Fruit fly (Drosophila melanogaster) whole organism, adult: ENCODE results near the gene Tmhs.

Experiments used
- CG11617 ChIP-seq: fragments of 200-800 bp; sonication (Bioruptor generic); optimal IDR thresholded peaks from 2 replicates; lab custom pipeline; 2017; ENCODE audit warnings: mild to moderate bottlenecking, missing biosample characterization, missing genetic modification reagents, missing genetic modification characterization
- CG12768 ChIP-seq: fragments of 200-800 bp; sonication (Bioruptor generic); optimal IDR thresholded peaks from 2 replicates; lab custom pipeline; 2017; ENCODE audit warnings: missing biosample characterization, missing genetic modification characterization, mild to moderate bottlenecking, moderate library complexity, missing genetic modification reagents
- CG14711 ChIP-seq: fragments of 200-800 bp; sonication (Bioruptor generic); optimal IDR thresholded peaks from 2 replicates; lab custom pipeline; 2018; ENCODE audit warnings: missing biosample characterization, mild to moderate bottlenecking, missing genetic modification characterization, moderate library complexity
- CG1620 ChIP-seq: fragments of 200-800 bp; sonication (Bioruptor generic); optimal IDR thresholded peaks from 2 replicates; lab custom pipeline; 2016; ENCODE audit warnings: missing biosample characterization, missing genetic modification characterization
- CG33017 ChIP-seq: fragments of 200-800 bp; sonication (Bioruptor generic); optimal IDR thresholded peaks from 2 replicates; lab custom pipeline; 2018; ENCODE audit warnings: missing biosample characterization, mild to moderate bottlenecking, missing genetic modification characterization, moderate library complexity
- CG5204 ChIP-seq: fragments of 200-800 bp; sonication (Bioruptor generic); optimal IDR thresholded peaks from 2 replicates; lab custom pipeline; 2016; ENCODE audit warnings: missing biosample characterization, missing genetic modification characterization
- CG7045 ChIP-seq: fragments of 200-800 bp; sonication (Bioruptor generic); optimal IDR thresholded peaks from 2 replicates; lab custom pipeline; 2017; ENCODE audit warnings: missing biosample characterization, mild to moderate bottlenecking, missing genetic modification characterization
- CG7101 ChIP-seq: fragments of 200-800 bp; sonication (Bioruptor generic); optimal IDR thresholded peaks from 2 replicates; lab custom pipeline; 2018; ENCODE audit warnings: missing biosample characterization, mild to moderate bottlenecking, missing genetic modification characterization, moderate library complexity
- Clk ChIP-seq: fragments of 200-800 bp; sonication (Bioruptor generic); optimal IDR thresholded peaks from 2 replicates; lab custom pipeline; 2017; ENCODE audit warnings: missing biosample characterization, missing genetic modification characterization
- Crg-1 ChIP-seq: fragments of 200-800 bp; sonication (Bioruptor generic); optimal IDR thresholded peaks from 2 replicates; lab custom pipeline; 2016; ENCODE audit warnings: missing biosample characterization, missing genetic modification characterization
- Hr96 ChIP-seq: fragments of 200-800 bp; sonication (Bioruptor generic); optimal IDR thresholded peaks from 2 replicates; lab custom pipeline; 2016; ENCODE audit warnings: missing biosample characterization, missing genetic modification characterization
- Mnt ChIP-seq: fragments of 200-800 bp; sonication (Bioruptor generic); optimal IDR thresholded peaks from 2 replicates; lab custom pipeline; 2016; ENCODE audit warnings: missing biosample characterization, mild to moderate bottlenecking, missing genetic modification characterization
- bab1 ChIP-seq: fragments of 200-800 bp; sonication (Bioruptor generic); optimal IDR thresholded peaks from 3 replicates; lab custom pipeline; 2019; ENCODE audit warnings: missing biosample characterization, mild to moderate bottlenecking, missing genetic modification characterization, moderate library complexity
- cic ChIP-seq: fragments of 200-800 bp; sonication (Bioruptor generic); optimal IDR thresholded peaks from 2 replicates; lab custom pipeline; 2017; ENCODE audit warnings: missing biosample characterization, mild to moderate bottlenecking, missing genetic modification characterization, moderate library complexity
- cnc ChIP-seq, 2 experiments: fragments of >200 bp; optimal IDR thresholded peaks; 2 replicates each; lab custom pipeline; 2017
- kay ChIP-seq: fragments of 200-800 bp; sonication (Bioruptor generic); peaks from one replicate; lab custom pipeline; 2016; ENCODE audit warnings: missing biosample characterization, missing genetic modification characterization, borderline replicate concordance
- ovo ChIP-seq: fragments of 200-800 bp; sonication (Bioruptor generic); optimal IDR thresholded peaks from 2 replicates; lab custom pipeline; 2016; ENCODE audit warnings: missing biosample characterization, missing genetic modification characterization
- pad ChIP-seq: fragments of 200-800 bp; sonication (Bioruptor generic); optimal IDR thresholded peaks from 3 replicates; lab custom pipeline; 2017; ENCODE audit warnings: missing biosample characterization, missing genetic modification characterization, mild to moderate bottlenecking, moderate library complexity, missing genetic modification reagents
- tj ChIP-seq: fragments of 200-800 bp; sonication (Bioruptor generic); optimal IDR thresholded peaks from 3 replicates; lab custom pipeline; 2017; ENCODE audit warnings: missing biosample characterization, mild to moderate bottlenecking, missing genetic modification characterization, moderate library complexity
- toe ChIP-seq: fragments of 200-800 bp; sonication (Bioruptor generic); optimal IDR thresholded peaks from 2 replicates; lab custom pipeline; 2016; ENCODE audit warnings: missing biosample characterization, missing genetic modification characterization

Gene Tmhs

dm6 chr3L:1885436-1885835 is at the start of gene Tmhs:
Gene Tmhs, plus strand, starts transcription at chr3L:1885657.
- TF ChIP-seq tj (GFP tag; lab: Kevin White, UChicago): peak; percentile 57
- TF ChIP-seq CG7045 (GFP tag; lab: Kevin White, UChicago): no peak

- TF ChIP-seq bab1 (GFP tag; lab: Kevin White, UChicago) (no peak), CG14711 (tag; lab: Kevin White, UChicago) (no peak), Clk (GFP tag; lab: Kevin White, UChicago) (no peak)
Measured at dm6 chr3L:1841984-1842383, 43.5 kb upstream of the Tmhs start, which contains the start of gene Cpr62Bc. Gene Cpr62Bc, minus strand, starts transcription at chr3L:1842084.

DNA sequence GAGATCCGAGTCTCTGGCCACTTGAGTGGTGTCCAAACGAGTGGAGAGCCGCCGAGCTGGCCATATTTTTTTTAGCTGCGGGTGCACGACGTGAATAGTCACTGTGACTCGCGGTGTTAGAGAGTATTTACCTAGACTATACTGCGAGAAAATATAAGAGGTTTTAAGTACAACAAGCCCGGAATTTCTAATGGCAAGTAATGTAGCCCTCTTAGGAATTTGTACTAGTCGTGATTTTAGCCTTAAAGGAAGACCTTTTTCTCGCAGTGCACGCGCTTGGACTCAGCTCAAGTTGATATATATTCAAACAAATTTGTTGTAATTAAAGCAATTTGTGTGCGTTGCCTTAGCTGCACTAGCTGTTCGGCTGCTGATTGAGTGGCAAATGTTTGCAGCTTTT is 40.9 kb upstream of the Tmhs start:
- no peak for TF ChIP-seq pad
- no peak for TF ChIP-seq CG1620
- TF ChIP-seq CG7101: no peak
- TF ChIP-seq CG7045 (GFP tag; lab: Kevin White, UChicago): no peak
- no peak for TF ChIP-seq CG33017 (tag; lab: Kevin White, UChicago)
- no peak for TF ChIP-seq CG14711 (tag; lab: Kevin White, UChicago)
- TF ChIP-seq bab1 (GFP tag; lab: Kevin White, UChicago): no peak

DNA sequence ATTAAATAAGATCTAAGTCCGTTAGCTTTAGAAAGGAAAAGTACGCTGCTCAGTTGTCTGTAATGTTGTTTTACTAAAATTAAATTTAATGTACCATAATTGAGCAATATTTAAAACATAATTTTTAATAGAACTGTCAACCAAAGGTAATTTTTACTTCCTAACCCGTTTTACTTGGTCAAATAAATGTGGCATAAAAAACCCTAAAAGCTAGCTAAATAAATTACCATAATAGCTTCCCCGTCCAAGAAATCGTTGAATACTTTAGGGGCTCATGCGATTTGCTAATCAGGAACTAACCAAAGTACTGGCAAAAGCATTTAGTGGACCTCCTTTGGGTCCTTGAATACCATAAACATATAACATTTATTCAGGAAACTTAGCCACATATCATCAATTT is 35.0 kb upstream of the Tmhs start:
- TF ChIP-seq kay (peak; percentile 5), CG12768 (no peak)

dm6 chr3L:1853277-1853676 is 32.2 kb upstream of the Tmhs start:
- TF ChIP-seq CG5204 (GFP tag; lab: Kevin White, UChicago) (no peak), kay (no peak)

DNA sequence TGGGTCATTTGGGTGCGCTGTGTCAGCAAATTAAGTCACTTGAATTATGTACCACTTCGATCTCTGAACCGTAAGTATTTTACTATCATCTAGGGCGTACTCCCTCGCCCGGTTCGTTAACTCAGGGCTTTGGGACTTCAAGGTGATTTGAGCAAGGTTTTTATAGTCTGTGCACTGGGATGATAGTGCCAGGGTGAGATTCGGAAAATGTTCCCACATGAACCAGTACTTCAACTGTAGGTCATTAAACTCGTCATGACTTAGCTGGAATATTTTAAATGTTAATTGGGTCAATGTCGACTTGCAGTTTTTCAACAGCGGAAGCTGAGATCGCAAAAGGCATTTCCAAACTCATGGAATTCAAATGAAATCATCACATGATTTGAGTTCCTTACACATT is 30.0 kb upstream of the Tmhs start, which contains the start of gene CNMa:
CNMa (minus strand) TSS at position 101 of the 400 bp plus-strand sequence.
- TF ChIP-seq CG12768 (no peak), pad (no peak), tj (GFP tag; lab: Kevin White, UChicago) (no peak), Clk (GFP tag; lab: Kevin White, UChicago) (no peak), CG14711 (tag; lab: Kevin White, UChicago) (no peak), CG11617 (GFP tag; lab: Kevin White, UChicago) (no peak), cnc (optimal IDR thresholded peaks at IDR 0.05; lab: Kevin White, UChicago) (no peak)

DNA sequence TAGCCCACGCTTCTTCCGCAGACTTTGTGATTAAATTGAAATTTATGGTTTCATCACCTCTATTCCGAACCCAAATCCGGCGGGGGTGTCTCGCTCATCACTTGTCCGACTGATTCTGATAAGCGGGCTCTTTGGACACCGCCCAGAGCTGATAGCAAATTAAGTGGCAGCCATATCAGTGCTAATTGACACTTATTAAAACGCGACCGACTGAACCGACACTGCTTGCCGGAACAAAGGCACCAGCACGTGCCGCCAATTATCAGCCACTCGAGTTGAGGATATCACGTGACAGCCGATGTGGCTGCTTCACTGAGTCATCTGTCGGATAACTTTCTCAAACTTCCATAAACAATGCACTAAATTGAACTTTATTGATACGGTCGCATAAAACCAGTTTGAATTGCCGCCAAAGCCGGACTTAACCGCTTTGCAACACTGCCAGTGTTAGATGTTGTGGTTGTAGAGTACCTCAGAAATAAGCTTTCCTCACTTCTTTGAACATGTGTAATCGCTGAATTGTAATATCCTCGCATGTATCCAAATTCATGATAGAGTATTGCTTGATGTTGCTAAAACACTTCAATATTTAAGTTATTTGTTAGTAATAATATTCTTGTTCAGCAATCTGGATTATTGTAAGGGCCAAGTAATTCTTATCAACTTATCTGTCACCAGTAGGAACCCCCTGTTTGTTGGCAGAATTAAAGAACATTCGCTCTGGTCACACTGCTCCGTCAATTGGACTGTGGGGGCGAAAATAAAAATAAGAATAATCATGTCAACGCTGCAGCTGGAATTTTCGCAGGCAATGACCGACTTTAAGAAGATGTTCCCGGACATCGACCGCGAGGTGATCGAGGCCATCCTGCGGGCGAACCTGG is 28.7 kb upstream of the Tmhs start, which contains the start of gene CG12024:
CG12024 (plus strand) TSS at position 699 of the 884 bp plus-strand sequence.
- TF ChIP-seq toe (GFP tag; lab: Kevin White, UChicago) (peak; percentile 78), tj (GFP tag; lab: Kevin White, UChicago) (peak; percentile 52), CG12768 (peak; percentile 79), CG1620 (peak; percentile 81), pad (peak; percentile 67), ovo (peak; percentile 49), CG7045 (GFP tag; lab: Kevin White, UChicago) (peak; percentile 63), Crg-1 (GFP tag; lab: Kevin White, UChicago) (peak; percentile 90), CG7101 (peak; percentile 73), cic (GFP tag; lab: Kevin White, UChicago) (peak; percentile 37), CG5204 (GFP tag; lab: Kevin White, UChicago) (peak; percentile 85), Mnt (GFP tag; lab: Kevin White, UChicago) (peak; percentile 64), cnc (optimal IDR thresholded peaks at IDR 0.05; lab: Kevin White, UChicago) (no peak), CG14711 (tag; lab: Kevin White, UChicago) (peak; percentile 75), Hr96 (GFP tag; lab: Kevin White, UChicago) (peak; percentile 81), Clk (GFP tag; lab: Kevin White, UChicago) (peak; percentile 68), bab1 (GFP tag; lab: Kevin White, UChicago) (peak; percentile 76), CG33017 (tag; lab: Kevin White, UChicago) (peak; percentile 25), CG11617 (GFP tag; lab: Kevin White, UChicago) (peak; percentile 66), kay (peak; percentile 79)

DNA sequence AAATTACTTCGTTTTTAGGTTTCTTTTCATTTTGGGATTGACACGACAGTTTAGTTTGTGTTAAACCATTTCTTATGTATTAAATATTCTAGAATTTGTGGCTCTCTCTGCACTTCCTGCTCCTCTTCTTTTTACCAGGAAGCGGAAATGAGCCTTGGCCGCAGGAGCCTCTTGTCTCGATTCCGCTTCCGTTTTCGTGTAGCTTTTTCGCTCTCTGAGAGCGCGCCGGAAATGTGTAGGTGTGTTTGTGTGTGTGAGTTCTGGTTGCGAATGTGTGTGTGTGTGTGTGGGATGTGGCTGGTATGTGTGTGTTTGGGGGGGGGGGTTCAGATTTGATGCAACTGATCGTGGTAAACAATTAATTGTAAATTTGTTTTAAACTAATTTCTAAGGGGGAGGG is 25.9 kb upstream of the Tmhs start:
- TF ChIP-seq Mnt (GFP tag; lab: Kevin White, UChicago): no peak
- TF ChIP-seq CG11617 (GFP tag; lab: Kevin White, UChicago): peak; percentile 19
